Fruit fly (Drosophila melanogaster): ENCODE results near the gene CG34316.

Gene CG34316

DNA sequence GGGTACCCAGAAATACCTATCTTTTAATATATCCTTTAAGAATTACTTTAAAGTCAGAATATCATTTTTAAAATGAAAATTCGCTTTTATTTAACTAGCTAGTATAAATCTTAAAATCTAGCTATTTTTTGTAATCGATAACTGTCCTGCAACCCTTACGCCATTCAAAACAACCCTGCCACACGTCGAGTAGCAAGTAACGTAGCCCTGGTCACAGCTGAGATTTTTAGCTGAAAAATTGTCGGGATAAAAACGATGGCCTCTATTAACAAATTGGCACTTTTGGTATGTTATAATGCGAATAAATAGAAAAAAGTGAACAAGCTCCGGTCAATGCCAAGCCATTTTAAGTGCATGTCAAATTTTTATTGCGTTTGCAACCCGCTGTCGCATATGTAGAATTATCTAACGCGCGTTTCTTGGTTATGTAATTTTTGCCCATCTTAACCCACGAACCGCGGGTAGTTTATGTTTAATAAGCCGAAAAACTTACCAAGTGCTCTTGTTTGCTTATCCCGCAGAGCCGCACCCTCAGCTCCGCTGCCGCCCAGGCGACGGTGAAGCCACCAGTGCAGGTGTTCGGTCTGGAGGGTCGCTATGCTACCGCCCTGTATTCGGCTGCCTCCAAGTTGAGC lies 35.1 kb downstream of the CG34316 start, which contains the start of gene ATPsynO (continued):
- TF ChIP-seq MESR4 (GFP tag; optimal IDR thresholded peaks at IDR 0.05) (peak; percentile 93), hb (GFP tag; IDR thresholded peaks at IDR 0.05; ENCODE audit: partially characterized antibody) (no peak), Ptx1 (GFP tag; IDR thresholded peaks at IDR 0.05) (no peak), cad (GFP tag; optimal IDR thresholded peaks at IDR 0.05) (no peak), CG12071 (GFP tag; optimal IDR thresholded peaks at IDR 0.05) (no peak), CG17361 (GFP tag; IDR thresholded peaks at IDR 0.05) (no peak), trh (GFP tag; optimal IDR thresholded peaks at IDR 0.05) (no peak), Doc3 (GFP tag; IDR thresholded peaks at IDR 0.05; ENCODE audit: partially characterized antibody) (no peak), CG7271 (tag; optimal IDR thresholded peaks at IDR 0.05) (peak; percentile 12), Hmr (GFP tag; optimal IDR thresholded peaks at IDR 0.05) (no peak), Rfx (GFP tag; IDR thresholded peaks at IDR 0.05) (peak; percentile 38), CG10959 (GFP tag; IDR thresholded peaks at IDR 0.05) (no peak), CG10565 (GFP tag; optimal IDR thresholded peaks at IDR 0.05) (no peak), tna (GFP tag; IDR thresholded peaks at IDR 0.05; ENCODE audit: partially characterized antibody) (no peak), fd102C (GFP tag; optimal IDR thresholded peaks at IDR 0.05) (no peak), exex (tag; optimal IDR thresholded peaks at IDR 0.05) (no peak), CG33557 (GFP tag; optimal IDR thresholded peaks at IDR 0.05) (peak; percentile 25), Hr3 (GFP tag; optimal IDR thresholded peaks at IDR 0.05) (no peak), chn (GFP tag; optimal IDR thresholded peaks at IDR 0.05) (no peak), Rx (GFP tag; IDR thresholded peaks at IDR 0.05) (no peak), Hsf (GFP tag; optimal IDR thresholded peaks at IDR 0.05) (peak; percentile 14), HmgZ (tag; optimal IDR thresholded peaks at IDR 0.05) (peak; percentile 76), run (tag; optimal IDR thresholded peaks at IDR 0.05) (no peak), CG8924 (tag; optimal IDR thresholded peaks at IDR 0.05) (peak; percentile 18), Sry-δ (GFP tag; optimal IDR thresholded peaks at IDR 0.05) (peak; percentile 64), Hand (GFP tag; optimal IDR thresholded peaks at IDR 0.05) (no peak), vfl (GFP tag; optimal IDR thresholded peaks at IDR 0.05) (peak; percentile 8), CG2889 (GFP tag; IDR thresholded peaks at IDR 0.05) (no peak), CG34224 (GFP tag; IDR thresholded peaks at IDR 0.05; ENCODE audit: partially characterized antibody) (no peak), esg (GFP tag; conservative IDR thresholded peaks at IDR 0.05) (no peak), mam (GFP tag; optimal IDR thresholded peaks at IDR 0.05) (peak; percentile 37), CG4424 (GFP tag; optimal IDR thresholded peaks at IDR 0.05) (no peak), grn (GFP tag; optimal IDR thresholded peaks at IDR 0.05) (no peak), Dref (GFP tag; IDR thresholded peaks at IDR 0.05) (peak; percentile 85), tgo (GFP tag; IDR thresholded peaks at IDR 0.05) (no peak), CG10209 (GFP tag; optimal IDR thresholded peaks at IDR 0.05) (no peak), CoRest (tag; optimal IDR thresholded peaks at IDR 0.05) (no peak), Dfd (GFP tag; optimal IDR thresholded peaks at IDR 0.05) (no peak), NfI (GFP tag; optimal IDR thresholded peaks at IDR 0.05) (peak; percentile 29), pb (GFP tag; optimal IDR thresholded peaks at IDR 0.05) (no peak), zen (tag; optimal IDR thresholded peaks at IDR 0.05) (peak; percentile 41), CG14050 (GFP tag; IDR thresholded peaks at IDR 0.05) (no peak), CG33213 (GFP tag; optimal IDR thresholded peaks at IDR 0.05) (peak; percentile 35), nerfin-2 (GFP tag; IDR thresholded peaks at IDR 0.05; ENCODE audit: partially characterized antibody) (no peak), CG11085 (GFP tag; IDR thresholded peaks at IDR 0.05) (no peak), sug (tag; optimal IDR thresholded peaks at IDR 0.05) (peak; percentile 64), nom (GFP tag; optimal IDR thresholded peaks at IDR 0.05) (no peak), CG13894 (tag; optimal IDR thresholded peaks at IDR 0.05) (no peak), Dip3 (GFP tag; optimal IDR thresholded peaks at IDR 0.05) (no peak), CG18476 (GFP tag; optimal IDR thresholded peaks at IDR 0.05) (no peak)

Data from whole organism, embryonic.